Worm (Caenorhabditis elegans) whole organism, L3 larva: ENCODE data around the gene kvs-1.

Experiments used
- nhr-11 ChIP-seq: fragments of 150-350 bp; optimal IDR thresholded peaks from 2 replicates; lab custom pipeline; 2014; ENCODE audit warnings: missing biosample characterization, missing genetic modification characterization
- nhr-77 ChIP-seq: fragments of 150-350 bp; optimal IDR thresholded peaks from 2 replicates; lab custom pipeline; 2014; ENCODE audit warnings: missing biosample characterization, missing genetic modification characterization
- snpc-4 ChIP-seq: fragments of 150-350 bp; optimal IDR thresholded peaks from 2 replicates; lab custom pipeline; 2014; ENCODE audit warnings: missing biosample characterization, missing genetic modification characterization

DNA sequence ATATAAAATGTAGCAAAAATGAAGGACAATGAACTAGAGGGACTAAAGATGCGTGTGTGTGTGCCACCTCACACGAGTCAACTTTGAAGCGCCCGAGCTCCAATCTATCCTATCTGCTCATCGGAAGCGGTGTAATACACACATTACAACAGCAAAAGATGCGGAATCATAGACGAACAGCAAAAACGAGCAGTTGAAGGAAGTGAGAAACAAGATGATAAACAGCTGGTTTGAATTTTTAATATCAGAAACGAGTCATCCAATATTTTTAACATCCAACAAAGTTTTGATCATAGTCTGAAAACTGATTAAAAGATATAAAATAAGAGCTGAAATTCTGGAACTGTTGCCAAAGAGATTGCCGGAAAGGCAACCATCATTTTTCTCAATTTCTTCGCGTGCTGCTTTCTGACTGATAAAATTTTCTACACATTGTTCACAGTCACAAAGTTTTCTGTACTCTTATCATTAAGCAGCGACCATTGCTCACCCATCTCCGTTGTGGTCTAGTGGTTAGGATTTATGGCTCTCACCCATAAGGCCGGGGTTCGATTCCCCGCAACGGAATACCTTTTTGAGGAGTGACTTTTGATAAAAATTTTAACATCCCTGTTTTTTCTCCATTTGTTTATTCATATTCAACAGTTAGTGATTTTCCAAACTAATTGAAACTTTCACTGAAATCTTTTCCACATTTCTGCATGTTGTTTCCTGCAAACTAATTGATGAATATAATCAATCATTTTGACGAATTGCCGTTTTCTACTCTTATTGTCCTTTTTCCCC lies 26.2 kb downstream of the kvs-1 start, which contains the start of gene stn-2:
- no peak for TF ChIP-seq nhr-11 (tag; lab: Kevin White, UChicago)
- no peak for TF ChIP-seq nhr-77 (tag; lab: Kevin White, UChicago)
- TF ChIP-seq snpc-4 = no peak
